Worm (Caenorhabditis elegans) whole organism, young adult: ENCODE results near the gene R11.4.

Experiments
- B0035.1 ChIP-seq: sonication (generic microtip); optimal IDR thresholded peaks from 2 replicates; lab custom pipeline; 2016; ENCODE audit warnings: missing genetic modification characterization, mild to moderate bottlenecking, missing compliant biosample characterization, missing genotype, missing genetic modification reagents
- C17E4.6 ChIP-seq: fragments of 200-800 bp; sonication (Bioruptor generic); IDR thresholded peaks from 2 replicates; pipeline ENCODE4 v1.3.6; 2022; ENCODE audit warnings: missing genetic modification reagents, missing genetic modification characterization, missing compliant biosample characterization
- D2030.7 ChIP-seq: fragments of 200-800 bp; sonication (Bioruptor generic); IDR thresholded peaks from 2 replicates; pipeline ENCODE4 v1.3.6; 2022; ENCODE audit warnings: missing genetic modification reagents, missing genetic modification characterization, missing compliant biosample characterization
- F10E7.11 ChIP-seq: sonication (generic microtip); optimal IDR thresholded peaks from 2 replicates; lab custom pipeline; 2017; ENCODE audit warnings: mild to moderate bottlenecking, missing genetic modification characterization, moderate library complexity, missing compliant biosample characterization
- F52B5.7 ChIP-seq: sonication (generic microtip); optimal IDR thresholded peaks from 2 replicates; lab custom pipeline; 2016; ENCODE audit warnings: mild to moderate bottlenecking, missing genetic modification characterization, missing compliant biosample characterization
- F57A8.1 ChIP-seq: fragments of 200-800 bp; sonication (Bioruptor generic); optimal IDR thresholded peaks from 2 replicates; lab custom pipeline; 2018; ENCODE audit warnings: mild to moderate bottlenecking, missing genetic modification characterization, moderate library complexity, missing compliant biosample characterization
- K11D2.4 ChIP-seq: fragments of 200-800 bp; sonication (Bioruptor generic); IDR thresholded peaks from 2 replicates; pipeline ENCODE4 v1.3.6; 2022; ENCODE audit warnings: missing genetic modification reagents, missing genetic modification characterization, missing compliant biosample characterization
- T07F8.4 ChIP-seq: sonication (generic microtip); optimal IDR thresholded peaks from 2 replicates; lab custom pipeline; 2016; ENCODE audit warnings: mild to moderate bottlenecking, missing genetic modification characterization, moderate library complexity, missing compliant biosample characterization
- athp-1 ChIP-seq: sonication (generic microtip); optimal IDR thresholded peaks from 2 replicates; lab custom pipeline; 2017; ENCODE audit warnings: mild to moderate bottlenecking, missing genetic modification characterization, missing compliant biosample characterization
- attf-5 ChIP-seq: fragments of 200-800 bp; sonication (Bioruptor generic); optimal IDR thresholded peaks from 2 replicates; lab custom pipeline; 2018; ENCODE audit warnings: mild to moderate bottlenecking, missing genetic modification characterization, missing compliant biosample characterization
- attf-6 ChIP-seq: fragments of 200-800 bp; sonication (Bioruptor generic); IDR thresholded peaks from 2 replicates; pipeline ENCODE4 v1.3.6; 2022; ENCODE audit warnings: missing genetic modification reagents, missing genetic modification characterization, missing compliant biosample characterization
- bed-2 ChIP-seq: fragments of 200-800 bp; sonication (Bioruptor generic); IDR thresholded peaks from 2 replicates; pipeline ENCODE4 v1.3.6; 2022; ENCODE audit warnings: missing genetic modification reagents, missing genetic modification characterization, missing compliant biosample characterization
- cebp-1 ChIP-seq, 2 experiments: fragments of 200-800 bp in 1 of 2; sonication (Bioruptor generic) in 1 of 2; sonication (generic microtip) in 1 of 2; IDR thresholded peaks in 1 of 2; optimal IDR thresholded peaks in 1 of 2; 2 replicates each; pipeline versions ENCODE4 v1.3.6 to Lab custom; 2017 to 2022; ENCODE audit warnings: missing compliant biosample characterization in 2 of 2, missing genetic modification characterization in 2 of 2, mild to moderate bottlenecking in 1 of 2, missing genetic modification reagents in 1 of 2, moderate library complexity in 1 of 2
- ceh-100 ChIP-seq: fragments of 200-800 bp; sonication (Bioruptor generic); IDR thresholded peaks from 2 replicates; pipeline ENCODE4 v1.3.6; 2022; ENCODE audit warnings: missing genetic modification reagents, missing genetic modification characterization, missing compliant biosample characterization
- ceh-40 ChIP-seq: fragments of 200-800 bp; sonication (Bioruptor generic); IDR thresholded peaks from 2 replicates; pipeline ENCODE4 v1.3.6; 2022; ENCODE audit warnings: missing genetic modification characterization, missing compliant biosample characterization
- ceh-79 ChIP-seq: sonication (generic microtip); optimal IDR thresholded peaks from 2 replicates; lab custom pipeline; 2017; ENCODE audit warnings: mild to moderate bottlenecking, missing genetic modification characterization, missing compliant biosample characterization
- egrh-3 ChIP-seq: fragments of 200-800 bp; sonication (Bioruptor generic); IDR thresholded peaks from 2 replicates; pipeline ENCODE4 v1.3.6; 2022; ENCODE audit warnings: missing genetic modification reagents, missing genetic modification characterization, missing compliant biosample characterization
- ets-4 ChIP-seq: fragments of 200-800 bp; sonication (Bioruptor generic); optimal IDR thresholded peaks from 2 replicates; lab custom pipeline; 2018; ENCODE audit warnings: mild to moderate bottlenecking, missing genetic modification characterization, missing compliant biosample characterization
- lir-1 ChIP-seq: fragments of 200-800 bp; sonication (Bioruptor generic); conservative IDR thresholded peaks from 2 replicates; pipeline ENCODE4 v1.3.6; 2022; ENCODE audit warnings: missing genetic modification reagents, missing genetic modification characterization, missing compliant biosample characterization
- lsy-27 ChIP-seq: sonication (generic microtip); optimal IDR thresholded peaks from 2 replicates; lab custom pipeline; 2017; ENCODE audit warnings: missing genetic modification characterization, mild to moderate bottlenecking, missing compliant biosample characterization, antibody characterized with exemption, missing genotype, borderline replicate concordance; ENCODE audit not compliant: insufficient read depth
- madf-8 ChIP-seq: fragments of 200-800 bp; sonication (Bioruptor generic); conservative IDR thresholded peaks from 2 replicates; pipeline ENCODE4 v1.3.6; 2022; ENCODE audit warnings: missing genetic modification reagents, missing genetic modification characterization, missing compliant biosample characterization
- mel-28 ChIP-seq: sonication (generic microtip); optimal IDR thresholded peaks from 2 replicates; lab custom pipeline; 2016; ENCODE audit warnings: borderline replicate concordance, mild to moderate bottlenecking, missing genetic modification characterization, missing compliant biosample characterization
- mes-4 ChIP-seq: sonication (generic microtip); optimal IDR thresholded peaks from 2 replicates; lab custom pipeline; 2016; ENCODE audit warnings: missing genotype, missing genetic modification characterization, missing compliant biosample characterization
- mxl-1 ChIP-seq: sonication (generic microtip); optimal IDR thresholded peaks from 2 replicates; lab custom pipeline; 2016; ENCODE audit warnings: missing genetic modification characterization, missing compliant biosample characterization
- nfya-2 ChIP-seq: fragments of 200-800 bp; sonication (Bioruptor generic); IDR thresholded peaks from 2 replicates; pipeline ENCODE4 v1.3.6; 2022; ENCODE audit warnings: missing genetic modification reagents, missing genetic modification characterization, missing compliant biosample characterization
- nhr-179 ChIP-seq: sonication (generic microtip); optimal IDR thresholded peaks from 2 replicates; lab custom pipeline; 2016; ENCODE audit warnings: mild to moderate bottlenecking, missing genetic modification characterization, missing compliant biosample characterization
- nhr-80 ChIP-seq: sonication (generic microtip); optimal IDR thresholded peaks from 2 replicates; lab custom pipeline; 2016; ENCODE audit warnings: missing genetic modification characterization, missing compliant biosample characterization
- pbrm-1 ChIP-seq: fragments of 200-800 bp; sonication (Bioruptor generic); IDR thresholded peaks from 2 replicates; pipeline ENCODE4 v1.3.6; 2022; ENCODE audit warnings: missing genetic modification reagents, missing genetic modification characterization, missing compliant biosample characterization
- rcor-1 ChIP-seq: fragments of 200-800 bp; sonication (Bioruptor generic); IDR thresholded peaks from 2 replicates; pipeline ENCODE4 v1.3.6; 2022; ENCODE audit warnings: missing genetic modification reagents, missing genetic modification characterization, missing compliant biosample characterization
- snpc-1.1 ChIP-seq: sonication (generic microtip); optimal IDR thresholded peaks from 2 replicates; lab custom pipeline; 2017; ENCODE audit warnings: missing genetic modification characterization, mild to moderate bottlenecking, missing compliant biosample characterization, antibody characterized with exemption, moderate library complexity, missing genotype, missing genetic modification reagents; ENCODE audit not compliant: insufficient read depth
- snpc-1.3 ChIP-seq: sonication (generic microtip); optimal IDR thresholded peaks from 2 replicates; lab custom pipeline; 2017; ENCODE audit warnings: missing genetic modification characterization, mild to moderate bottlenecking, missing compliant biosample characterization, antibody characterized with exemption, moderate library complexity, missing genotype, missing genetic modification reagents; ENCODE audit not compliant: insufficient read depth
- somi-1 ChIP-seq: fragments of 200-800 bp; sonication (Bioruptor generic); optimal IDR thresholded peaks from 2 replicates; lab custom pipeline; 2018; ENCODE audit warnings: mild to moderate bottlenecking, missing genetic modification characterization, missing compliant biosample characterization
- tbp1 ChIP-seq: fragments of 200-800 bp; sonication (Bioruptor generic); optimal IDR thresholded peaks from 2 replicates; lab custom pipeline; 2018; ENCODE audit warnings: mild to moderate bottlenecking, missing genetic modification characterization, missing compliant biosample characterization
- tbx-9 ChIP-seq: sonication (generic microtip); optimal IDR thresholded peaks from 2 replicates; lab custom pipeline; 2016; ENCODE audit warnings: borderline replicate concordance, missing genetic modification characterization, inconsistent platforms, missing compliant biosample characterization
- tlf-1 ChIP-seq: fragments of 200-800 bp; sonication (Bioruptor generic); optimal IDR thresholded peaks from 2 replicates; lab custom pipeline; 2018; ENCODE audit warnings: mild to moderate bottlenecking, missing genetic modification characterization, missing compliant biosample characterization
- zfh-2 ChIP-seq: fragments of 200-800 bp; sonication (Bioruptor generic); conservative IDR thresholded peaks from 2 replicates; pipeline ENCODE4 v1.3.6; 2022; ENCODE audit warnings: missing genetic modification reagents, missing genetic modification characterization, missing compliant biosample characterization
- ztf-22 ChIP-seq: fragments of 200-800 bp; sonication (Bioruptor generic); optimal IDR thresholded peaks from 2 replicates; lab custom pipeline; 2018; ENCODE audit warnings: mild to moderate bottlenecking, missing genetic modification characterization, moderate library complexity, missing compliant biosample characterization
- ztf-26 ChIP-seq: sonication (generic microtip); optimal IDR thresholded peaks from 2 replicates; lab custom pipeline; 2017; ENCODE audit warnings: missing genetic modification characterization, missing compliant biosample characterization
- ztf-3 ChIP-seq: fragments of 200-800 bp; sonication (Bioruptor generic); optimal IDR thresholded peaks from 2 replicates; lab custom pipeline; 2018; ENCODE audit warnings: mild to moderate bottlenecking, missing genetic modification characterization, missing compliant biosample characterization

The R11.4 gene

DNA sequence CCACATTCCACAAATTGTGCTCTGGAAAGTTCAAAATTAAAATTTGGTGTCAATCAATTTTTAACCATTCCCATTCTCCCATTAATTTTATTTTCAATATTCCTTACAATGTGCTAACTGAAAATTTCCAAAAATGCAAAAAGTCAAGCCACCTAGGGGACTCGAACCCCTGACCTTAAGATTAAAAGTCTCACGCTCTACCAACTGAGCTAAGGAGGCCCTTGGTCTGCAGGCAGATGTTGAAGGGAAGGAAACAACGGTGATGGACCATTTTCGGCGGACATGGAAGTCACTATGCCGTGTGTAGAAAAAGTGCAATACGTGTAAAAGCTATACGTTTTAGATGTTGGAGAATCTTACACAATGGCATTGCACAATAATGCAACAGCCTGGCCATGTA, 7.3 kb upstream of the R11.4 start (continued):
- no peak for TF ChIP-seq C17E4.6 (GFP tag; lab: Robert Waterston, UW)
- peak; percentile 89 for TF ChIP-seq tbp1 (GFP tag; lab: Kevin White, UChicago)
- TF ChIP-seq F52B5.7 (tag; lab: Kevin White, UChicago): no peak
- TF ChIP-seq attf-5 (GFP tag; lab: Kevin White, UChicago): peak; percentile 31
- no peak for TF ChIP-seq egrh-3 (GFP tag; lab: Robert Waterston, UW)
- no peak for TF ChIP-seq ets-4 (GFP tag; lab: Kevin White, UChicago)
- no peak for TF ChIP-seq athp-1
- TF ChIP-seq ztf-22 (GFP tag; lab: Kevin White, UChicago): no peak
- no peak for TF ChIP-seq F57A8.1 (GFP tag; lab: Kevin White, UChicago)
- peak; percentile 76 for TF ChIP-seq D2030.7 (GFP tag; lab: Robert Waterston, UW)
- TF ChIP-seq cebp-1 (GFP tag; IDR thresholded peaks at IDR 0.05; lab: Robert Waterston, UW): no peak
- TF ChIP-seq cebp-1 (tag; optimal IDR thresholded peaks at IDR 0.05; lab: Kevin White, UChicago): no peak
- TF ChIP-seq mes-4: no peak
- TF ChIP-seq bed-2: no peak
- TF ChIP-seq F10E7.11 (tag; lab: Kevin White, UChicago): no peak
- no peak for TF ChIP-seq ceh-79 (tag; lab: Kevin White, UChicago)
- TF ChIP-seq rcor-1 (GFP tag; lab: Robert Waterston, UW): 0 out of 2 replicates have a peak, but pooled peaks have one; percentile 24
- TF ChIP-seq nhr-179 (tag; lab: Kevin White, UChicago): no peak
- no peak for TF ChIP-seq mel-28 (tag; lab: Kevin White, UChicago)
- no peak for TF ChIP-seq B0035.1
- no peak for TF ChIP-seq ceh-100 (GFP tag; lab: Robert Waterston, UW)
- TF ChIP-seq snpc-1.3 (tag; lab: Kevin White, UChicago): no peak
- TF ChIP-seq mxl-1: peak; percentile 3
- no peak for TF ChIP-seq snpc-1.1
- no peak for TF ChIP-seq zfh-2 (GFP tag; lab: Robert Waterston, UW)
- TF ChIP-seq attf-6 (GFP tag; lab: Robert Waterston, UW): no peak
- TF ChIP-seq tlf-1 (GFP tag; lab: Kevin White, UChicago): no peak
- TF ChIP-seq lir-1 (GFP tag; lab: Robert Waterston, UW): no peak
- TF ChIP-seq, all 124 proteins: peak for 19

ce11 chrX:16217108-16217507, 6.7 kb upstream of the R11.4 start, which contains the start of gene F23A7.1:
TSS of gene F23A7.1 (plus strand) at chrX:16217408.
- TF ChIP-seq nhr-80 (no peak), ceh-40 (no peak), ztf-3 (GFP tag; lab: Kevin White, UChicago) (no peak), madf-8 (GFP tag; lab: Robert Waterston, UW) (no peak), egrh-3 (GFP tag; lab: Robert Waterston, UW) (no peak), lsy-27 (tag; lab: Kevin White, UChicago) (no peak), T07F8.4 (no peak), somi-1 (GFP tag; lab: Kevin White, UChicago) (no peak), B0035.1 (no peak), ztf-26 (no peak), K11D2.4 (GFP tag; lab: Robert Waterston, UW) (no peak), tbx-9 (no peak), pbrm-1 (GFP tag; lab: Robert Waterston, UW) (no peak), nfya-2 (GFP tag; lab: Robert Waterston, UW) (no peak)
